Worm (Caenorhabditis elegans) whole organism, L1 larva: Measurements from ENCODE around the gene acaa-2.

ENCODE experiments used
- F16B12.6 ChIP-seq: fragments of 150-350 bp; optimal IDR thresholded peaks from 2 replicates; lab custom pipeline; 2014; ENCODE audit warnings: missing biosample characterization, missing genetic modification characterization
- blmp-1 ChIP-seq: fragments of 150-350 bp; optimal IDR thresholded peaks from 2 replicates; lab custom pipeline; 2014; ENCODE audit warnings: missing biosample characterization, missing genetic modification characterization
- fos-1 ChIP-seq: fragments of 150-350 bp; optimal IDR thresholded peaks from 2 replicates; lab custom pipeline; 2014; ENCODE audit warnings: missing biosample characterization, missing genetic modification characterization
- nhr-12 ChIP-seq: sonication (generic microtip); optimal IDR thresholded peaks from 2 replicates; lab custom pipeline; 2017; ENCODE audit warnings: missing biosample characterization, missing genetic modification characterization
- nhr-237 ChIP-seq: fragments of 150-350 bp; optimal IDR thresholded peaks from 2 replicates; lab custom pipeline; 2014; ENCODE audit warnings: missing biosample characterization, missing genetic modification characterization
- ztf-11 ChIP-seq, 2 experiments: sonication (generic microtip); optimal IDR thresholded peaks; 2 replicates each; lab custom pipeline; 2016 to 2017; ENCODE audit warnings: missing genetic modification characterization in 2 of 2, missing biosample characterization in 1 of 2, missing compliant biosample characterization in 1 of 2

ce11 chrIII:13310552-13310951 is 34.2 kb upstream of the acaa-2 start:
- TF ChIP-seq fos-1 (tag; lab: Kevin White, UChicago) (no peak), F16B12.6 (no peak), nhr-237 (tag; lab: Kevin White, UChicago) (no peak), blmp-1 (tag; lab: Kevin White, UChicago) (no peak), ztf-11 (tag; optimal IDR thresholded peaks at IDR 0.05; lab: Kevin White, UChicago) (no peak), nhr-12 (tag; lab: Kevin White, UChicago) (no peak)
